Fruit fly (Drosophila melanogaster) whole organism, embryonic: Measurements from ENCODE around the gene CG46270.

Experiments
- Antp ChIP-seq: fragments of 200-800 bp; sonication (Bioruptor generic); optimal IDR thresholded peaks from 3 replicates; lab custom pipeline; 2016; ENCODE audit warnings: missing biosample characterization, missing genetic modification characterization
- Blimp-1 ChIP-seq: fragments of 200-800 bp; sonication (Bioruptor generic); optimal IDR thresholded peaks from 3 replicates; lab custom pipeline; 2018; ENCODE audit warnings: missing biosample characterization, missing genetic modification characterization, mild to moderate bottlenecking, moderate library complexity, missing genetic modification reagents
- CG10147 ChIP-seq: fragments of 200-800 bp; sonication (Bioruptor generic); optimal IDR thresholded peaks from 2 replicates; lab custom pipeline; 2019; ENCODE audit warnings: missing biosample characterization, mild to moderate bottlenecking, missing genetic modification characterization, moderate library complexity
- CG11456 ChIP-seq: fragments of 200-800 bp; sonication (Bioruptor generic); IDR thresholded peaks from 3 replicates; pipeline ENCODE4 v1.3.6; 2022; ENCODE audit warnings: missing biosample characterization, missing genetic modification characterization
- CG12104 ChIP-seq: fragments of 200-800 bp; sonication (Bioruptor generic); optimal IDR thresholded peaks from 3 replicates; lab custom pipeline; 2016; ENCODE audit warnings: missing biosample characterization, missing genetic modification characterization
- CG15514 ChIP-seq: fragments of 200-800 bp; sonication (Bioruptor generic); optimal IDR thresholded peaks from 3 replicates; lab custom pipeline; 2017; ENCODE audit warnings: missing biosample characterization, missing genetic modification characterization, mild to moderate bottlenecking, moderate library complexity, missing genetic modification reagents
- CG15601 ChIP-seq: fragments of 200-800 bp; sonication (Bioruptor generic); optimal IDR thresholded peaks from 3 replicates; lab custom pipeline; 2019; ENCODE audit warnings: missing biosample characterization, mild to moderate bottlenecking, missing genetic modification characterization, moderate library complexity
- CG1602 ChIP-seq: fragments of 200-800 bp; sonication (Bioruptor generic); optimal IDR thresholded peaks from 3 replicates; lab custom pipeline; 2016; ENCODE audit warnings: missing biosample characterization, missing genetic modification characterization
- CG17361 ChIP-seq: fragments of 200-800 bp; sonication (Bioruptor generic); IDR thresholded peaks from 3 replicates; pipeline ENCODE4 v1.3.6; 2022; ENCODE audit warnings: missing biosample characterization, missing genetic modification characterization
- CG18011 ChIP-seq: fragments of 200-800 bp; sonication (Bioruptor generic); optimal IDR thresholded peaks from 2 replicates; lab custom pipeline; 2017; ENCODE audit warnings: missing biosample characterization, missing genetic modification characterization, mild to moderate bottlenecking, moderate library complexity, missing genotype
- CG1832 ChIP-seq: fragments of 200-800 bp; sonication (Bioruptor generic); optimal IDR thresholded peaks from 2 replicates; lab custom pipeline; 2017; ENCODE audit warnings: missing biosample characterization, mild to moderate bottlenecking, missing genetic modification characterization, inconsistent platforms
- CG2678 ChIP-seq: fragments of 200-800 bp; sonication (Bioruptor generic); optimal IDR thresholded peaks from 3 replicates; lab custom pipeline; 2019; ENCODE audit warnings: missing biosample characterization, mild to moderate bottlenecking, missing genetic modification characterization, moderate library complexity
- CG2889 ChIP-seq: fragments of 200-800 bp; sonication (Bioruptor generic); IDR thresholded peaks from 3 replicates; pipeline ENCODE4 v1.3.6; 2022; ENCODE audit warnings: missing biosample characterization, missing genetic modification characterization
- CG33557 ChIP-seq: fragments of 200-800 bp; sonication (Bioruptor generic); optimal IDR thresholded peaks from 2 replicates; lab custom pipeline; 2019; ENCODE audit warnings: missing biosample characterization, mild to moderate bottlenecking, missing genetic modification characterization, moderate library complexity
- CG34376 ChIP-seq: fragments of 200-800 bp; sonication (Bioruptor generic); optimal IDR thresholded peaks from 2 replicates; lab custom pipeline; 2018; ENCODE audit warnings: missing biosample characterization, mild to moderate bottlenecking, missing genetic modification characterization
- CG4360 ChIP-seq: fragments of 200-800 bp; sonication (Bioruptor generic); IDR thresholded peaks from 2 replicates; pipeline ENCODE4 v1.3.6; 2022; ENCODE audit warnings: missing biosample characterization, missing genetic modification characterization
- CG6254 ChIP-seq: fragments of 200-800 bp; sonication (Bioruptor generic); optimal IDR thresholded peaks from 3 replicates; lab custom pipeline; 2017; ENCODE audit warnings: mild to moderate bottlenecking, missing biosample characterization, missing genetic modification reagents, missing genetic modification characterization
- CG6854 ChIP-seq: fragments of 200-800 bp; sonication (Bioruptor generic); optimal IDR thresholded peaks from 3 replicates; lab custom pipeline; 2017; ENCODE audit warnings: missing biosample characterization, mild to moderate bottlenecking, missing genetic modification characterization
- CG7372 ChIP-seq: fragments of 200-800 bp; sonication (Bioruptor generic); IDR thresholded peaks from 2 replicates; pipeline ENCODE4 v1.3.6; 2022; ENCODE audit warnings: missing biosample characterization, missing genetic modification characterization
- CG7556 ChIP-seq: fragments of 200-800 bp; sonication (Bioruptor generic); optimal IDR thresholded peaks from 2 replicates; lab custom pipeline; 2017; ENCODE audit warnings: missing biosample characterization, mild to moderate bottlenecking, missing genetic modification characterization
- CG7928 ChIP-seq: fragments of 200-800 bp; sonication (Bioruptor generic); optimal IDR thresholded peaks from 2 replicates; lab custom pipeline; 2017; ENCODE audit warnings: missing biosample characterization, mild to moderate bottlenecking, missing genetic modification characterization
- CG7987 ChIP-seq: fragments of 200-800 bp; sonication (Bioruptor generic); optimal IDR thresholded peaks from 2 replicates; lab custom pipeline; 2018; ENCODE audit warnings: missing biosample characterization, mild to moderate bottlenecking, missing genetic modification characterization, moderate library complexity
- CG9727 ChIP-seq: fragments of 200-800 bp; sonication (Bioruptor generic); optimal IDR thresholded peaks from 3 replicates; lab custom pipeline; 2017; ENCODE audit warnings: missing biosample characterization, mild to moderate bottlenecking, missing genetic modification characterization
- CkIIα-i1 ChIP-seq: fragments of 200-800 bp; sonication (Bioruptor generic); IDR thresholded peaks from 2 replicates; pipeline ENCODE4 v1.3.6; 2022; ENCODE audit warnings: missing biosample characterization, missing genetic modification characterization
- CrebB ChIP-seq: fragments of 200-800 bp; sonication (Bioruptor generic); optimal IDR thresholded peaks from 3 replicates; lab custom pipeline; 2018; ENCODE audit warnings: missing biosample characterization, mild to moderate bottlenecking, missing genetic modification characterization
- Dip2 ChIP-seq: fragments of 200-800 bp; sonication (Bioruptor generic); IDR thresholded peaks from 2 replicates; pipeline ENCODE4 v1.3.6; 2022; ENCODE audit warnings: missing biosample characterization, missing genetic modification characterization
- Dll ChIP-seq: fragments of 200-800 bp; sonication (Bioruptor generic); IDR thresholded peaks from 4 replicates; pipeline ENCODE4 v1.3.6; 2022; ENCODE audit warnings: missing biosample characterization, missing genetic modification characterization; ENCODE audit not compliant: partially characterized antibody
- Drgx ChIP-seq: fragments of 200-800 bp; sonication (Bioruptor generic); IDR thresholded peaks from 2 replicates; pipeline ENCODE4 v1.3.6; 2022; ENCODE audit warnings: missing biosample characterization, missing genetic modification characterization
- Hey ChIP-seq: fragments of 200-800 bp; sonication (Bioruptor generic); optimal IDR thresholded peaks from 3 replicates; lab custom pipeline; 2018; ENCODE audit warnings: missing biosample characterization, mild to moderate bottlenecking, missing genetic modification characterization
- Hr3 ChIP-seq: fragments of 200-800 bp; sonication (Bioruptor generic); optimal IDR thresholded peaks from 3 replicates; lab custom pipeline; 2016; ENCODE audit warnings: missing biosample characterization, missing genetic modification characterization
- Mrtf ChIP-seq: fragments of 200-800 bp; sonication (Bioruptor generic); IDR thresholded peaks from 3 replicates; pipeline ENCODE4 v1.3.6; 2022; ENCODE audit warnings: missing biosample characterization, missing genetic modification characterization
- Ravus ChIP-seq: fragments of 200-800 bp; sonication (Bioruptor generic); IDR thresholded peaks from 2 replicates; pipeline ENCODE4 v1.3.6; 2022; ENCODE audit warnings: missing biosample characterization, missing genetic modification characterization
- Rx ChIP-seq: fragments of 200-800 bp; sonication (Bioruptor generic); IDR thresholded peaks from 2 replicates; pipeline ENCODE4 v1.3.6; 2022; ENCODE audit warnings: missing biosample characterization, missing genetic modification characterization
- Sox102F ChIP-seq: fragments of 200-800 bp; sonication (Bioruptor generic); optimal IDR thresholded peaks from 2 replicates; lab custom pipeline; 2018; ENCODE audit warnings: missing biosample characterization, mild to moderate bottlenecking, missing genetic modification characterization, moderate library complexity
- Spps ChIP-seq: fragments of 200-800 bp; sonication (Bioruptor generic); optimal IDR thresholded peaks from 2 replicates; lab custom pipeline; 2018; ENCODE audit warnings: missing biosample characterization, mild to moderate bottlenecking, missing genetic modification characterization
- Ssrp ChIP-seq: fragments of 200-800 bp; sonication (Bioruptor generic); optimal IDR thresholded peaks from 2 replicates; lab custom pipeline; 2018; ENCODE audit warnings: missing biosample characterization, mild to moderate bottlenecking, missing genetic modification characterization, moderate library complexity
- al ChIP-seq: fragments of 200-800 bp; sonication (Bioruptor generic); IDR thresholded peaks from 2 replicates; pipeline ENCODE4 v1.3.6; 2022; ENCODE audit warnings: missing biosample characterization, missing genetic modification characterization
- amos ChIP-seq: fragments of 200-800 bp; sonication (Bioruptor generic); IDR thresholded peaks from 2 replicates; pipeline ENCODE4 v1.3.6; 2022; ENCODE audit warnings: missing biosample characterization, missing genetic modification characterization; ENCODE audit not compliant: partially characterized antibody
- chn ChIP-seq: fragments of 200-800 bp; sonication (Bioruptor generic); optimal IDR thresholded peaks from 2 replicates; lab custom pipeline; 2016; ENCODE audit warnings: missing biosample characterization, missing genetic modification characterization
- croc ChIP-seq: fragments of 200-800 bp; sonication (Bioruptor generic); conservative IDR thresholded peaks from 3 replicates; pipeline ENCODE4 v1.3.6; 2022; ENCODE audit warnings: missing biosample characterization, missing genetic modification characterization
- ems ChIP-seq: fragments of 200-800 bp; sonication (Bioruptor generic); optimal IDR thresholded peaks from 3 replicates; lab custom pipeline; 2016; ENCODE audit warnings: missing biosample characterization, missing genetic modification characterization
- eve ChIP-seq, 2 experiments: fragments of >200 bp; optimal IDR thresholded peaks; 2 replicates each; lab custom pipeline; 2017; ENCODE audit warnings: missing biosample characterization in 2 of 2, missing genetic modification characterization in 2 of 2
- fd3F ChIP-seq: fragments of 200-800 bp; sonication (Bioruptor generic); optimal IDR thresholded peaks from 2 replicates; lab custom pipeline; 2018; ENCODE audit warnings: missing biosample characterization, mild to moderate bottlenecking, missing genetic modification characterization, moderate library complexity
- grau ChIP-seq: fragments of 200-800 bp; optimal IDR thresholded peaks from 3 replicates; lab custom pipeline; 2019; ENCODE audit warnings: missing biosample characterization, mild to moderate bottlenecking, missing genetic modification characterization, moderate library complexity
- pfk ChIP-seq: fragments of 200-800 bp; sonication (Bioruptor generic); optimal IDR thresholded peaks from 2 replicates; lab custom pipeline; 2018; ENCODE audit warnings: missing biosample characterization, mild to moderate bottlenecking, missing genetic modification characterization, moderate library complexity
- pnt ChIP-seq: fragments of 200-800 bp; sonication (Bioruptor generic); optimal IDR thresholded peaks from 3 replicates; lab custom pipeline; 2016; ENCODE audit warnings: missing biosample characterization, missing genetic modification characterization
- repo ChIP-seq: fragments of 200-800 bp; sonication (Bioruptor generic); optimal IDR thresholded peaks from 2 replicates; lab custom pipeline; 2016; ENCODE audit warnings: missing biosample characterization, missing genetic modification characterization
- trem ChIP-seq: fragments of 200-800 bp; optimal IDR thresholded peaks from 3 replicates; lab custom pipeline; 2019; ENCODE audit warnings: missing biosample characterization, mild to moderate bottlenecking, missing genetic modification characterization, moderate library complexity
- usp ChIP-seq: fragments of >200 bp; optimal IDR thresholded peaks from 2 replicates; lab custom pipeline; 2017; ENCODE audit warnings: missing biosample characterization, missing genetic modification characterization
- wek ChIP-seq: fragments of 200-800 bp; sonication (Bioruptor generic); optimal IDR thresholded peaks from 3 replicates; lab custom pipeline; 2018; ENCODE audit warnings: missing biosample characterization, mild to moderate bottlenecking, missing genetic modification characterization, moderate library complexity
- yki ChIP-seq: fragments of >200 bp; optimal IDR thresholded peaks from 3 replicates; lab custom pipeline; 2018

Gene CG46270

dm6 chr3R:10415923-10416322 is 12.3 kb downstream of the CG46270 start, which contains the start of gene CG6345 (continued):
- TF ChIP-seq CG7987 (GFP tag; lab: Kevin White, UChicago): peak; percentile 95
- TF ChIP-seq CG15601 (tag; lab: Kevin White, UChicago): peak; percentile 80
- peak; percentile 85 for TF ChIP-seq wek (GFP tag; lab: Kevin White, UChicago)
- TF ChIP-seq Spps (tag; lab: Kevin White, UChicago): peak; percentile 45
- TF ChIP-seq repo (GFP tag; lab: Kevin White, UChicago): peak; percentile 81
- TF ChIP-seq CG9727 (GFP tag; lab: Kevin White, UChicago): peak; percentile 88
- TF ChIP-seq amos (GFP tag; lab: Robert Waterston, UW): no peak
- peak; percentile 65 for TF ChIP-seq fd3F
- TF ChIP-seq CrebB (tag; lab: Kevin White, UChicago): peak; percentile 75
- TF ChIP-seq CG34376: peak; percentile 86
- TF ChIP-seq CG7928: peak; percentile 94
- peak; percentile 78 for TF ChIP-seq CG10147 (GFP tag; lab: Kevin White, UChicago)
- peak; percentile 59 for TF ChIP-seq CG7556 (GFP tag; lab: Kevin White, UChicago)
- TF ChIP-seq trem (tag; lab: Kevin White, UChicago): peak; percentile 77
- peak; percentile 74; the same call in 2 of the 3 replicates for TF ChIP-seq Mrtf (GFP tag; lab: Robert Waterston, UW)
- no peak for TF ChIP-seq usp
- TF ChIP-seq pnt (GFP tag; lab: Kevin White, UChicago): peak; percentile 53
- peak; percentile 47; the same call in 2 of the 3 replicates for TF ChIP-seq croc
- TF ChIP-seq CG2889 (GFP tag; lab: Robert Waterston, UW): no peak
- peak; percentile 63 for TF ChIP-seq Rx
- peak; percentile 82 for TF ChIP-seq Blimp-1 (GFP tag; lab: Kevin White, UChicago)
- peak; percentile 20 for TF ChIP-seq Hey (tag; lab: Kevin White, UChicago)
- TF ChIP-seq CG7372 (GFP tag; lab: Robert Waterston, UW): peak; percentile 74
- TF ChIP-seq al (GFP tag; lab: Robert Waterston, UW): no peak
- TF ChIP-seq CG6854 (GFP tag; lab: Kevin White, UChicago): peak; percentile 89
- peak; percentile 15; the same call in 1 of the 2 replicates for TF ChIP-seq Ravus (GFP tag; lab: Robert Waterston, UW)
- TF ChIP-seq Hr3 (GFP tag; lab: Kevin White, UChicago): peak; percentile 80
- TF ChIP-seq Dip2 (GFP tag; lab: Robert Waterston, UW): no peak
- peak; percentile 81 for TF ChIP-seq Antp (GFP tag; lab: Kevin White, UChicago)
- peak; percentile 82 for TF ChIP-seq CG12104
- TF ChIP-seq ems (GFP tag; lab: Kevin White, UChicago): peak; percentile 83
- TF ChIP-seq grau: peak; percentile 77
- no peak for TF ChIP-seq Dll (GFP tag; lab: Robert Waterston, UW)
- TF ChIP-seq CG11456: peak; percentile 96
- TF ChIP-seq chn (GFP tag; lab: Kevin White, UChicago): peak; percentile 87
- peak; percentile 78 for TF ChIP-seq CG33557
- no peak for TF ChIP-seq yki
- TF ChIP-seq CG15514 (GFP tag; lab: Kevin White, UChicago): peak; percentile 89
- no peak for TF ChIP-seq CG4360 (GFP tag; lab: Robert Waterston, UW)
- peak; percentile 75 for TF ChIP-seq CG17361 (GFP tag; lab: Robert Waterston, UW)
- TF ChIP-seq CG6254 (GFP tag; lab: Kevin White, UChicago): peak; percentile 91
- TF ChIP-seq Sox102F (GFP tag; lab: Kevin White, UChicago): peak; percentile 80
- TF ChIP-seq CG18011 (GFP tag; lab: Kevin White, UChicago): peak; percentile 56
- no peak for TF ChIP-seq CG1832 (GFP tag; lab: Kevin White, UChicago)
- peak; percentile 54 for TF ChIP-seq Ssrp
- peak; percentile 67 for TF ChIP-seq pfk (GFP tag; lab: Kevin White, UChicago)
- TF ChIP-seq CG1602: peak; percentile 73
- no peak for TF ChIP-seq CkIIα-i1 (GFP tag; lab: Robert Waterston, UW)
- TF ChIP-seq Drgx (GFP tag; lab: Robert Waterston, UW): peak; percentile 35; the same call in 1 of the 2 replicates
- TF ChIP-seq CG2678 (tag; lab: Kevin White, UChicago): peak; percentile 80
- no peak for TF ChIP-seq eve (GFP tag; optimal IDR thresholded peaks at IDR 0.05; lab: Kevin White, UChicago)
